Worm (Caenorhabditis elegans): ENCODE measurements around the gene elo-4.

ce11 chrIII:9359060-9359459 lies 25.0 kb upstream of the elo-4 start, which contains the start of gene K04H4.5:
- TF ChIP-seq ama-1 (optimal IDR thresholded peaks at IDR 0.05) = no peak
- TF ChIP-seq ama-1 (GFP tag; optimal IDR thresholded peaks at IDR 0.05) = no peak
- no peak for TF ChIP-seq ceh-79 (tag; optimal IDR thresholded peaks at IDR 0.05)
- TF ChIP-seq aptf-2 (GFP tag; conservative IDR thresholded peaks at IDR 0.05) = no peak
- TF ChIP-seq dpff-1 (tag; optimal IDR thresholded peaks at IDR 0.05) = no peak
- no peak for TF ChIP-seq ztf-22 (GFP tag; optimal IDR thresholded peaks at IDR 0.05)
- TF ChIP-seq hlh-12 (tag; optimal IDR thresholded peaks at IDR 0.05) = no peak
- no peak for TF ChIP-seq lag-1 (GFP tag; IDR thresholded peaks at IDR 0.05)

Measured in whole organism, young adult.